Fruit fly (Drosophila melanogaster) whole organism, embryonic: ENCODE data around the gene CG13365.

Source experiments
- ATbp ChIP-seq: fragments of 200-800 bp; sonication (Bioruptor generic); optimal IDR thresholded peaks from 2 replicates; lab custom pipeline; 2017; ENCODE audit warnings: missing biosample characterization, mild to moderate bottlenecking, missing genetic modification characterization, missing genetic modification reagents
- Asciz ChIP-seq: fragments of 200-800 bp; sonication (Bioruptor generic); optimal IDR thresholded peaks from 2 replicates; lab custom pipeline; 2017; ENCODE audit warnings: missing biosample characterization, mild to moderate bottlenecking, missing genetic modification characterization, missing genetic modification reagents
- B-H2 ChIP-seq: fragments of 200-800 bp; sonication (Bioruptor generic); optimal IDR thresholded peaks from 2 replicates; lab custom pipeline; 2018; ENCODE audit warnings: missing biosample characterization, mild to moderate bottlenecking, missing genetic modification characterization
- BEAF-32 ChIP-seq: fragments of 200-800 bp; sonication (Bioruptor generic); optimal IDR thresholded peaks from 3 replicates; lab custom pipeline; 2017; ENCODE audit warnings: missing biosample characterization, missing genetic modification characterization, mild to moderate bottlenecking, moderate library complexity, missing genetic modification reagents
- Blimp-1 ChIP-seq: fragments of 200-800 bp; sonication (Bioruptor generic); optimal IDR thresholded peaks from 3 replicates; lab custom pipeline; 2018; ENCODE audit warnings: missing biosample characterization, missing genetic modification characterization, mild to moderate bottlenecking, moderate library complexity, missing genetic modification reagents
- CG1529 ChIP-seq: fragments of 200-800 bp; sonication (Bioruptor generic); optimal IDR thresholded peaks from 3 replicates; lab custom pipeline; 2018; ENCODE audit warnings: missing biosample characterization, missing genetic modification characterization
- CG15601 ChIP-seq: fragments of 200-800 bp; sonication (Bioruptor generic); optimal IDR thresholded peaks from 3 replicates; lab custom pipeline; 2019; ENCODE audit warnings: missing biosample characterization, mild to moderate bottlenecking, missing genetic modification characterization, moderate library complexity
- CG15696 ChIP-seq: fragments of 200-800 bp; sonication (Bioruptor generic); optimal IDR thresholded peaks from 2 replicates; lab custom pipeline; 2019; ENCODE audit warnings: missing biosample characterization, mild to moderate bottlenecking, missing genetic modification characterization, moderate library complexity
- CG17186 ChIP-seq: fragments of 200-800 bp; sonication (Bioruptor generic); optimal IDR thresholded peaks from 3 replicates; lab custom pipeline; 2017; ENCODE audit warnings: missing biosample characterization, missing genetic modification reagents, missing genetic modification characterization
- CG17328 ChIP-seq: fragments of 200-800 bp; sonication (Bioruptor generic); IDR thresholded peaks from 2 replicates; pipeline ENCODE4 v1.3.6; 2022; ENCODE audit warnings: missing biosample characterization, missing genetic modification characterization
- CG18476 ChIP-seq: fragments of 200-800 bp; sonication (Bioruptor generic); optimal IDR thresholded peaks from 2 replicates; lab custom pipeline; 2016; ENCODE audit warnings: missing biosample characterization, mild to moderate bottlenecking, missing genetic modification characterization
- CG18619 ChIP-seq: fragments of 200-800 bp; sonication (Bioruptor generic); optimal IDR thresholded peaks from 3 replicates; lab custom pipeline; 2017; ENCODE audit warnings: missing biosample characterization, mild to moderate bottlenecking, missing genetic modification characterization
- CG2116 ChIP-seq: fragments of 200-800 bp; sonication (Bioruptor generic); optimal IDR thresholded peaks from 3 replicates; lab custom pipeline; 2018; ENCODE audit warnings: missing biosample characterization, mild to moderate bottlenecking, missing genetic modification characterization
- CG2202 ChIP-seq: fragments of 200-800 bp; sonication (Bioruptor generic); optimal IDR thresholded peaks from 2 replicates; lab custom pipeline; 2018; ENCODE audit warnings: missing biosample characterization, mild to moderate bottlenecking, missing genetic modification characterization
- CG32532 ChIP-seq: fragments of 200-800 bp; sonication (Bioruptor generic); IDR thresholded peaks from 2 replicates; pipeline ENCODE4 v1.3.6; 2022; ENCODE audit warnings: missing biosample characterization, missing genetic modification characterization
- CG33557 ChIP-seq: fragments of 200-800 bp; sonication (Bioruptor generic); optimal IDR thresholded peaks from 2 replicates; lab custom pipeline; 2019; ENCODE audit warnings: missing biosample characterization, mild to moderate bottlenecking, missing genetic modification characterization, moderate library complexity
- CG3407 ChIP-seq: fragments of 200-800 bp; sonication (Bioruptor generic); optimal IDR thresholded peaks from 2 replicates; lab custom pipeline; 2018; ENCODE audit warnings: missing biosample characterization, mild to moderate bottlenecking, missing genetic modification characterization
- CG3838 ChIP-seq: fragments of 200-800 bp; sonication (Bioruptor generic); optimal IDR thresholded peaks from 3 replicates; lab custom pipeline; 2016; ENCODE audit warnings: missing biosample characterization, missing genetic modification characterization
- CG4820 ChIP-seq: fragments of 200-800 bp; sonication (Bioruptor generic); optimal IDR thresholded peaks from 3 replicates; lab custom pipeline; 2016; ENCODE audit warnings: missing biosample characterization, missing genetic modification characterization
- CG6683 ChIP-seq: fragments of 200-800 bp; sonication (Bioruptor generic); optimal IDR thresholded peaks from 2 replicates; lab custom pipeline; 2017; ENCODE audit warnings: missing biosample characterization, mild to moderate bottlenecking, missing genetic modification characterization, missing genetic modification reagents
- CG6813 ChIP-seq: fragments of 200-800 bp; sonication (Bioruptor generic); optimal IDR thresholded peaks from 2 replicates; lab custom pipeline; 2017; ENCODE audit warnings: missing biosample characterization, missing genetic modification characterization, mild to moderate bottlenecking, moderate library complexity, missing genetic modification reagents
- CG8089 ChIP-seq: fragments of 200-800 bp; sonication (Bioruptor generic); optimal IDR thresholded peaks from 3 replicates; lab custom pipeline; 2016; ENCODE audit warnings: missing biosample characterization, missing genetic modification characterization
- CG8290 ChIP-seq, 3 experiments: fragments of 200-800 bp; sonication (Bioruptor generic); optimal IDR thresholded peaks; 2 replicates each; lab custom pipeline; 2016 to 2019; ENCODE audit warnings: missing biosample characterization in 3 of 3, missing genetic modification characterization in 3 of 3, mild to moderate bottlenecking in 2 of 3, moderate library complexity in 1 of 3
- Chrac-16 ChIP-seq: fragments of 200-800 bp; sonication (Bioruptor generic); optimal IDR thresholded peaks from 3 replicates; lab custom pipeline; 2016; ENCODE audit warnings: missing biosample characterization, missing genetic modification characterization
- D ChIP-seq, 2 experiments: fragments of 200-800 bp in 1 of 2; fragments of >200 bp in 1 of 2; sonication (Bioruptor generic) in 1 of 2; optimal IDR thresholded peaks; 2 replicates in 1 of 2; 3 replicates in 1 of 2; lab custom pipeline; 2017; ENCODE audit warnings: mild to moderate bottlenecking in 1 of 2, missing biosample characterization in 1 of 2, missing genetic modification characterization in 1 of 2, missing genetic modification reagents in 1 of 2
- H2.0 ChIP-seq: fragments of 200-800 bp; sonication (Bioruptor generic); IDR thresholded peaks from 2 replicates; pipeline ENCODE4 v1.3.6; 2022; ENCODE audit warnings: missing biosample characterization, missing genetic modification characterization
- HLHmδ ChIP-seq: fragments of 200-800 bp; sonication (Bioruptor generic); optimal IDR thresholded peaks from 2 replicates; lab custom pipeline; 2018; ENCODE audit warnings: missing biosample characterization, mild to moderate bottlenecking, missing genetic modification characterization, moderate library complexity
- Kr ChIP-seq: fragments of 200-800 bp; sonication (Bioruptor generic); optimal IDR thresholded peaks from 2 replicates; lab custom pipeline; 2017; ENCODE audit warnings: missing biosample characterization, mild to moderate bottlenecking, missing genetic modification characterization
- Nf-YB ChIP-seq: fragments of 200-800 bp; sonication (Bioruptor generic); optimal IDR thresholded peaks from 3 replicates; lab custom pipeline; 2019; ENCODE audit warnings: missing biosample characterization, mild to moderate bottlenecking, missing genetic modification characterization, moderate library complexity
- NfI ChIP-seq: fragments of 200-800 bp; sonication (Bioruptor generic); optimal IDR thresholded peaks from 3 replicates; lab custom pipeline; 2018; ENCODE audit warnings: missing biosample characterization, mild to moderate bottlenecking, missing genetic modification characterization, moderate library complexity
- Side ChIP-seq: fragments of 200-800 bp; sonication (Bioruptor generic); optimal IDR thresholded peaks from 2 replicates; lab custom pipeline; 2016; ENCODE audit warnings: missing biosample characterization, missing genetic modification characterization
- Xrp1 ChIP-seq: fragments of 200-800 bp; sonication (Bioruptor generic); IDR thresholded peaks from 2 replicates; pipeline ENCODE4 v1.3.6; 2022; ENCODE audit warnings: missing biosample characterization, missing genetic modification characterization
- ase ChIP-seq: fragments of 200-800 bp; sonication (Bioruptor generic); IDR thresholded peaks from 3 replicates; pipeline ENCODE4 v1.3.6; 2022; ENCODE audit warnings: missing biosample characterization, missing genetic modification characterization
- bsh ChIP-seq, 2 experiments: fragments of 200-800 bp; sonication (Bioruptor generic); optimal IDR thresholded peaks; 2 replicates each; lab custom pipeline; 2017 to 2018; ENCODE audit warnings: mild to moderate bottlenecking in 2 of 2, missing biosample characterization in 2 of 2, missing genetic modification characterization in 2 of 2, moderate library complexity in 1 of 2
- chm ChIP-seq: fragments of 200-800 bp; sonication (Bioruptor generic); IDR thresholded peaks from 2 replicates; pipeline ENCODE4 v1.3.6; 2022; ENCODE audit warnings: missing biosample characterization, missing genetic modification characterization
- ci ChIP-seq: fragments of 200-800 bp; sonication (Bioruptor generic); IDR thresholded peaks from 3 replicates; pipeline ENCODE4 v1.3.6; 2022; ENCODE audit warnings: missing biosample characterization, missing genetic modification characterization
- dmrt11E ChIP-seq: fragments of 200-800 bp; sonication (Bioruptor generic); optimal IDR thresholded peaks from 3 replicates; lab custom pipeline; 2018; ENCODE audit warnings: missing biosample characterization, mild to moderate bottlenecking, missing genetic modification characterization, moderate library complexity
- fd102C ChIP-seq: fragments of 200-800 bp; sonication (Bioruptor generic); optimal IDR thresholded peaks from 2 replicates; lab custom pipeline; 2018; ENCODE audit warnings: missing biosample characterization, mild to moderate bottlenecking, missing genetic modification characterization, moderate library complexity
- grn ChIP-seq: fragments of 200-800 bp; sonication (Bioruptor generic); optimal IDR thresholded peaks from 3 replicates; lab custom pipeline; 2017; ENCODE audit warnings: missing biosample characterization, missing genetic modification characterization
- gsb-n ChIP-seq: fragments of 200-800 bp; sonication (Bioruptor generic); optimal IDR thresholded peaks from 3 replicates; lab custom pipeline; 2018; ENCODE audit warnings: missing biosample characterization, mild to moderate bottlenecking, missing genetic modification characterization
- hth ChIP-seq: fragments of >200 bp; optimal IDR thresholded peaks from 2 replicates; lab custom pipeline; 2017; ENCODE audit warnings: inconsistent platforms
- ken ChIP-seq: fragments of 200-800 bp; sonication (Bioruptor generic); IDR thresholded peaks from 3 replicates; pipeline ENCODE4 v1.3.6; 2022; ENCODE audit warnings: missing biosample characterization, missing genetic modification characterization
- onecut ChIP-seq: fragments of 200-800 bp; sonication (Bioruptor generic); IDR thresholded peaks from 2 replicates; pipeline ENCODE4 v1.3.6; 2022; ENCODE audit warnings: missing biosample characterization, missing genetic modification characterization
- org-1 ChIP-seq: fragments of 200-800 bp; sonication (Bioruptor generic); optimal IDR thresholded peaks from 2 replicates; lab custom pipeline; 2017; ENCODE audit warnings: missing biosample characterization, missing genetic modification characterization
- salm ChIP-seq: fragments of 200-800 bp; sonication (Bioruptor generic); optimal IDR thresholded peaks from 2 replicates; lab custom pipeline; 2018; ENCODE audit warnings: missing biosample characterization, mild to moderate bottlenecking, missing genetic modification characterization
- unpg ChIP-seq: fragments of 200-800 bp; sonication (Bioruptor generic); optimal IDR thresholded peaks from 3 replicates; lab custom pipeline; 2018; ENCODE audit warnings: missing biosample characterization, mild to moderate bottlenecking, missing genetic modification characterization, moderate library complexity
- wek ChIP-seq: fragments of 200-800 bp; sonication (Bioruptor generic); optimal IDR thresholded peaks from 3 replicates; lab custom pipeline; 2018; ENCODE audit warnings: missing biosample characterization, mild to moderate bottlenecking, missing genetic modification characterization, moderate library complexity
- zf30C ChIP-seq: fragments of 200-800 bp; sonication (Bioruptor generic); optimal IDR thresholded peaks from 3 replicates; lab custom pipeline; 2018; ENCODE audit warnings: missing biosample characterization, mild to moderate bottlenecking, missing genetic modification characterization
- zfh1 ChIP-seq: fragments of 200-800 bp; sonication (Bioruptor generic); IDR thresholded peaks from 3 replicates; pipeline ENCODE4 v1.3.6; 2022; ENCODE audit warnings: missing biosample characterization, missing genetic modification characterization

The CG13365 gene

DNA sequence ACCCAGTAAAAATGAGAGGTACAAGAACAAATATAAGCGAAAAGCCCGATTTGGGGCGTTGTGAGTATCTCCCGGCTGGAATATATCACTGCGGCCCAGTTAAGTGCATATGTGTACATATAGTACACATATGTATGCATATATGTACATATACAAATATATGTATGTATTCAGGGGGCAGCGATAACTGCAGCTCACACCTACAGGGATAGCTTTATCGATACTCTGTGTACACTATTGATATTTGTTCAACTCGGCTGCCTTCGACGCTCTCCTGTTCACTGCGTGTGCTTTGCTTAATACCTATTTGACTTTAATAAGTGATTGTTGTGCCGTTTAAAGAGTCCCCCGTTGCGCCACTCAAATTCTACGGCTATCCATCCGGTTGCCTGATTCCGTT lies 39.2 kb downstream of the CG13365 start, which contains the start of gene vnd:
Gene vnd, plus strand, starts transcription at position 297 of the 400 bp plus-strand sequence.
- peak; percentile 34 for TF ChIP-seq CG15601 (tag; lab: Kevin White, UChicago)
- TF ChIP-seq hth (lab: Kevin White, UChicago), result no peak
- no peak for TF ChIP-seq B-H2 (GFP tag; lab: Kevin White, UChicago)
- TF ChIP-seq ATbp, result peak; percentile 33
- peak; percentile 52 for TF ChIP-seq CG3407 (GFP tag; lab: Kevin White, UChicago)
- TF ChIP-seq Nf-YB (GFP tag; lab: Kevin White, UChicago), result no peak
- 0 out of 2 replicates have a peak, but pooled peaks have one; percentile 13 for TF ChIP-seq onecut (GFP tag; lab: Robert Waterston, UW)
- TF ChIP-seq Side, result peak; percentile 5
- TF ChIP-seq CG32532 (GFP tag; lab: Robert Waterston, UW), result no peak
- no peak for TF ChIP-seq ase (GFP tag; lab: Robert Waterston, UW)
- no peak for TF ChIP-seq CG3838 (GFP tag; lab: Kevin White, UChicago)
- no peak for TF ChIP-seq Blimp-1 (GFP tag; lab: Kevin White, UChicago)
- peak; percentile 4 for TF ChIP-seq CG4820
- peak; percentile 29 for TF ChIP-seq CG6813 (GFP tag; lab: Kevin White, UChicago)
- no peak for TF ChIP-seq CG17186
- no peak for TF ChIP-seq CG2116 (GFP tag; lab: Kevin White, UChicago)
- no peak for TF ChIP-seq D (optimal IDR thresholded peaks at IDR 0.05; lab: Kevin White, UChicago)
- TF ChIP-seq D (GFP tag; optimal IDR thresholded peaks at IDR 0.05; lab: Kevin White, UChicago), result peak; percentile 2
- peak; percentile 41 for TF ChIP-seq Kr
- peak; percentile 64 for TF ChIP-seq dmrt11E (tag; lab: Kevin White, UChicago)
- TF ChIP-seq zfh1 (GFP tag; lab: Robert Waterston, UW), result peak; percentile 39; the same call in 1 of the 3 replicates
- no peak for TF ChIP-seq NfI
- TF ChIP-seq H2.0 (GFP tag; lab: Robert Waterston, UW), result no peak
- peak; percentile 17 for TF ChIP-seq CG8089 (GFP tag; lab: Kevin White, UChicago)
- TF ChIP-seq wek (GFP tag; lab: Kevin White, UChicago), result peak; percentile 23
- peak; percentile 10 for TF ChIP-seq salm (tag; lab: Kevin White, UChicago)
- no peak for TF ChIP-seq ken (GFP tag; lab: Robert Waterston, UW)
- peak; percentile 26 for TF ChIP-seq gsb-n
- TF ChIP-seq grn (GFP tag; lab: Kevin White, UChicago), result peak; percentile 9
- TF ChIP-seq org-1, result peak; percentile 12
- TF ChIP-seq chm, result peak; percentile 16; the same call in 1 of the 2 replicates
- TF ChIP-seq Asciz, result no peak
- peak; percentile 62 for TF ChIP-seq CG15696 (tag; lab: Kevin White, UChicago)
- TF ChIP-seq CG18476 (GFP tag; lab: Kevin White, UChicago), result no peak
- no peak for TF ChIP-seq CG6683 (GFP tag; lab: Kevin White, UChicago)
- TF ChIP-seq zf30C (GFP tag; lab: Kevin White, UChicago), result no peak
- TF ChIP-seq CG18619, result no peak
- peak; percentile 18 for TF ChIP-seq CG1529 (GFP tag; lab: Kevin White, UChicago)
- TF ChIP-seq HLHmδ (GFP tag; lab: Kevin White, UChicago), result peak; percentile 78
- peak; percentile 16 for TF ChIP-seq unpg (GFP tag; lab: Kevin White, UChicago)
- no peak for TF ChIP-seq Chrac-16 (GFP tag; lab: Kevin White, UChicago)
- TF ChIP-seq fd102C (GFP tag; lab: Kevin White, UChicago), result peak; percentile 1
- peak; percentile 65 for TF ChIP-seq CG2202 (tag; lab: Kevin White, UChicago)
- TF ChIP-seq ci (GFP tag; lab: Robert Waterston, UW), result 0 out of 3 replicates have a peak, but pooled peaks have one; percentile 39
- no peak for TF ChIP-seq CG8290 (GFP tag; optimal IDR thresholded peaks at IDR 0.05; lab: Kevin White, UChicago)
- peak in 1 of 2 experiments; percentile 47 for TF ChIP-seq CG8290 (tag; optimal IDR thresholded peaks at IDR 0.05; lab: Kevin White, UChicago)
- no peak for TF ChIP-seq BEAF-32 (GFP tag; lab: Kevin White, UChicago)
- 0 out of 2 replicates have a peak, but pooled peaks have one; percentile 23 for TF ChIP-seq CG17328
- peak; percentile 78 for TF ChIP-seq CG33557 (GFP tag; lab: Kevin White, UChicago)
- TF ChIP-seq Xrp1 (GFP tag; lab: Robert Waterston, UW), result peak; percentile 42; the same call in 1 of the 2 replicates
- TF ChIP-seq bsh (GFP tag; optimal IDR thresholded peaks at IDR 0.05; lab: Kevin White, UChicago), result peak in 1 of 2 experiments; percentile 27
